Worm (Caenorhabditis elegans) whole organism, L1 larva: Measurements from ENCODE around the gene T13B5.9.
"Not testable (repeated sequence)": the region's sequence is repeated elsewhere in the genome, so short reads cannot be mapped to it uniquely, and the experiment has no call there.

Source experiments
- F16B12.6 ChIP-seq: fragments of 150-350 bp; optimal IDR thresholded peaks from 2 replicates; lab custom pipeline; 2014; ENCODE audit warnings: missing biosample characterization, missing genetic modification characterization
- aha-1 ChIP-seq: fragments of 150-350 bp; optimal IDR thresholded peaks from 2 replicates; lab custom pipeline; 2014; ENCODE audit warnings: missing biosample characterization, missing genetic modification characterization
- aly-2 ChIP-seq: fragments of 150-350 bp; optimal IDR thresholded peaks from 2 replicates; lab custom pipeline; 2014; ENCODE audit warnings: missing biosample characterization, missing genetic modification characterization
- ceh-63 ChIP-seq: fragments of 200-800 bp; sonication (Bioruptor generic); optimal IDR thresholded peaks from 2 replicates; lab custom pipeline; 2018; ENCODE audit warnings: mild to moderate bottlenecking, missing genetic modification characterization, missing compliant biosample characterization
- ceh-8 ChIP-seq: fragments of 200-800 bp; sonication (Bioruptor generic); optimal IDR thresholded peaks from 2 replicates; lab custom pipeline; 2018; ENCODE audit warnings: mild to moderate bottlenecking, missing genetic modification characterization, moderate library complexity, missing compliant biosample characterization
- dpl-1 ChIP-seq, 3 experiments: fragments of 150-350 bp in 2 of 3; sonication (generic microtip) in 1 of 3; optimal IDR thresholded peaks; 2 replicates each; lab custom pipeline; 2014 to 2017; ENCODE audit warnings: missing biosample characterization in 3 of 3, missing genetic modification characterization in 3 of 3, missing genetic modification reagents in 3 of 3
- dsc-1 ChIP-seq: sonication (generic microtip); optimal IDR thresholded peaks from 2 replicates; lab custom pipeline; 2016; ENCODE audit warnings: mild to moderate bottlenecking, missing genetic modification characterization, missing compliant biosample characterization
- efl-1 ChIP-seq, 4 experiments: fragments of 150-350 bp; optimal IDR thresholded peaks in 3 of 4; peaks in 1 of 4; 1 replicate in 1 of 4; 2 replicates in 3 of 4; lab custom pipeline; 2014; ENCODE audit warnings: missing biosample characterization in 2 of 4, missing genetic modification characterization in 2 of 4, missing genetic modification reagents in 2 of 4
- egl-13 ChIP-seq: sonication (generic microtip); optimal IDR thresholded peaks from 2 replicates; lab custom pipeline; 2016; ENCODE audit warnings: missing genotype, missing genetic modification reagents, missing genetic modification characterization, missing compliant biosample characterization
- egl-27 ChIP-seq, 2 experiments: fragments of 150-350 bp in 1 of 2; sonication (generic microtip); optimal IDR thresholded peaks; 3 replicates each; lab custom pipeline; 2017 to 2018; ENCODE audit warnings: missing biosample characterization in 2 of 2, missing genetic modification characterization in 2 of 2, missing genetic modification reagents in 2 of 2
- elt-2 ChIP-seq: sonication (generic microtip); optimal IDR thresholded peaks from 2 replicates; lab custom pipeline; 2016; ENCODE audit warnings: missing genetic modification characterization, mild to moderate bottlenecking, inconsistent platforms, missing compliant biosample characterization, missing genetic modification reagents
- elt-3 ChIP-seq, 6 experiments: fragments of 150-350 bp in 1 of 6; sonication (generic microtip); optimal IDR thresholded peaks; 2 replicates each; lab custom pipeline; 2017 to 2018; ENCODE audit warnings: missing biosample characterization in 6 of 6, missing genetic modification characterization in 6 of 6, inconsistent platforms in 1 of 6
- ets-5 ChIP-seq: fragments of 200-800 bp; sonication (Bioruptor generic); IDR thresholded peaks from 2 replicates; pipeline ENCODE4 v1.3.6; 2022; ENCODE audit warnings: missing genetic modification characterization, missing compliant biosample characterization
- fkh-10 ChIP-seq: sonication (generic microtip); optimal IDR thresholded peaks from 2 replicates; lab custom pipeline; 2017; ENCODE audit warnings: missing biosample characterization, missing genetic modification reagents, missing genetic modification characterization
- fkh-4 ChIP-seq: sonication (generic microtip); optimal IDR thresholded peaks from 2 replicates; lab custom pipeline; 2016; ENCODE audit warnings: missing compliant biosample characterization, missing genetic modification characterization, borderline replicate concordance
- fkh-8 ChIP-seq: sonication (generic microtip); optimal IDR thresholded peaks from 2 replicates; lab custom pipeline; 2016; ENCODE audit warnings: mild to moderate bottlenecking, missing genetic modification characterization, missing compliant biosample characterization
- hlh-17 ChIP-seq: fragments of 200-800 bp; sonication (Bioruptor generic); optimal IDR thresholded peaks from 2 replicates; lab custom pipeline; 2018; ENCODE audit warnings: missing genetic modification characterization, mild to moderate bottlenecking, missing compliant biosample characterization, moderate library complexity, borderline replicate concordance
- hpl-2 ChIP-seq: fragments of 150-350 bp; optimal IDR thresholded peaks from 2 replicates; lab custom pipeline; 2014; ENCODE audit warnings: missing biosample characterization, missing genetic modification reagents, missing genetic modification characterization
- irx-1 ChIP-seq: sonication (generic microtip); optimal IDR thresholded peaks from 2 replicates; lab custom pipeline; 2016; ENCODE audit warnings: missing genetic modification characterization, missing compliant biosample characterization
- jun-1 ChIP-seq: fragments of 150-350 bp; optimal IDR thresholded peaks from 2 replicates; lab custom pipeline; 2014; ENCODE audit warnings: missing biosample characterization, missing genetic modification reagents, missing genetic modification characterization
- lin-14 ChIP-seq: fragments of 200-800 bp; sonication (Bioruptor generic); optimal IDR thresholded peaks from 2 replicates; lab custom pipeline; 2018; ENCODE audit warnings: mild to moderate bottlenecking, missing genetic modification characterization, moderate library complexity, missing compliant biosample characterization
- lir-3 ChIP-seq: sonication (generic microtip); optimal IDR thresholded peaks from 2 replicates; lab custom pipeline; 2016; ENCODE audit warnings: mild to moderate bottlenecking, missing genetic modification characterization, moderate library complexity, missing compliant biosample characterization; ENCODE audit not compliant: poor library complexity
- lsy-2 ChIP-seq, 2 experiments: fragments of 150-350 bp; optimal IDR thresholded peaks; 2 replicates each; lab custom pipeline; 2014; ENCODE audit warnings: missing biosample characterization in 2 of 2, missing genetic modification characterization in 2 of 2
- mep-1 ChIP-seq: fragments of 150-350 bp; optimal IDR thresholded peaks from 2 replicates; lab custom pipeline; 2014; ENCODE audit warnings: missing biosample characterization, missing genetic modification characterization
- nhr-11 ChIP-seq: fragments of 150-350 bp; optimal IDR thresholded peaks from 2 replicates; lab custom pipeline; 2014; ENCODE audit warnings: missing biosample characterization, missing genetic modification characterization
- nhr-237 ChIP-seq: fragments of 150-350 bp; optimal IDR thresholded peaks from 2 replicates; lab custom pipeline; 2014; ENCODE audit warnings: missing biosample characterization, missing genetic modification characterization
- nhr-76 ChIP-seq: sonication (generic microtip); optimal IDR thresholded peaks from 2 replicates; lab custom pipeline; 2017; ENCODE audit warnings: missing biosample characterization, missing genetic modification characterization
- nhr-77 ChIP-seq: fragments of 150-350 bp; optimal IDR thresholded peaks from 2 replicates; lab custom pipeline; 2014; ENCODE audit warnings: missing biosample characterization, missing genetic modification characterization
- nhr-90 ChIP-seq: sonication (generic microtip); optimal IDR thresholded peaks from 2 replicates; lab custom pipeline; 2016; ENCODE audit warnings: mild to moderate bottlenecking, missing genetic modification characterization, missing compliant biosample characterization; ENCODE audit not compliant: poor library complexity
- pax-3 ChIP-seq: fragments of 200-800 bp; sonication (Bioruptor generic); optimal IDR thresholded peaks from 2 replicates; lab custom pipeline; 2018; ENCODE audit warnings: mild to moderate bottlenecking, missing genetic modification characterization, moderate library complexity, missing compliant biosample characterization
- pqm-1 ChIP-seq: sonication (generic microtip); optimal IDR thresholded peaks from 3 replicates; lab custom pipeline; 2017; ENCODE audit warnings: missing biosample characterization, missing genetic modification characterization
- rnt-1 ChIP-seq: sonication (generic microtip); optimal IDR thresholded peaks from 2 replicates; lab custom pipeline; 2016; ENCODE audit warnings: mild to moderate bottlenecking, missing genetic modification characterization, moderate library complexity, missing compliant biosample characterization
- snu-23 ChIP-seq: sonication (generic microtip); optimal IDR thresholded peaks from 2 replicates; lab custom pipeline; 2016; ENCODE audit warnings: missing genetic modification characterization, missing compliant biosample characterization
- sptf-1 ChIP-seq: fragments of 150-350 bp; optimal IDR thresholded peaks from 2 replicates; lab custom pipeline; 2014; ENCODE audit warnings: missing biosample characterization, missing genetic modification characterization
- sup-37 ChIP-seq: fragments of 200-800 bp; sonication (Bioruptor generic); optimal IDR thresholded peaks from 2 replicates; lab custom pipeline; 2018; ENCODE audit warnings: mild to moderate bottlenecking, missing genetic modification characterization, missing compliant biosample characterization
- tlp-1 ChIP-seq: fragments of 150-350 bp; optimal IDR thresholded peaks from 2 replicates; lab custom pipeline; 2014; ENCODE audit warnings: missing biosample characterization, missing genetic modification characterization
- unc-130 ChIP-seq: fragments of 150-350 bp; optimal IDR thresholded peaks from 2 replicates; lab custom pipeline; 2017; ENCODE audit warnings: missing biosample characterization, missing genetic modification characterization, inconsistent platforms
- unc-30 ChIP-seq: sonication (generic microtip); optimal IDR thresholded peaks from 2 replicates; lab custom pipeline; 2017; ENCODE audit warnings: missing biosample characterization, missing genetic modification characterization
- unc-62 ChIP-seq: fragments of 150-350 bp; optimal IDR thresholded peaks from 2 replicates; lab custom pipeline; 2014; ENCODE audit warnings: missing biosample characterization, missing genetic modification reagents, missing genetic modification characterization
- zip-4 ChIP-seq: fragments of 200-800 bp; sonication (Bioruptor generic); optimal IDR thresholded peaks from 2 replicates; lab custom pipeline; 2018; ENCODE audit warnings: mild to moderate bottlenecking, missing genetic modification characterization, moderate library complexity, missing compliant biosample characterization

T13B5.9 gene

DNA sequence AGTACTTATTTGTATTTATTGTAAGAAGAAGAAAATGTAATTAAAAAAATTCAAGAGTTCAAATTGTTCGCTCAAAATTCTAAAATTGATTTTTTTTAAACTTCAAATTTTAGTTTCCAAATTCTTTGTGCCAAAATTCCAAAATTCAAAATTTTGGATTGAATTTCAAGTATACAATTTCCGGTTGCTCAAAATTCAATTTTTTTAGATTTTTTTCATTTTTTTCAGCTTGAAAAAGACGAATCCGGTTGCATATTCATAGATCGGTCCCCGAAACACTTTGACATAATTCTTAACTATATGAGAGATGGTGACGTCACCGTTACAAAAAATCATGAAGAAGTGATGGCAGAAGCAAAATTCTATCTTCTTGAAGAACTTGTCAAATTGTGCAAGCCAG, 32.2 kb downstream of the T13B5.9 start, which contains the start of gene K02E7.4:
K02E7.4 (plus strand) TSS at position 301 of the 400 bp plus-strand sequence.
- TF ChIP-seq fkh-4 (tag; lab: Kevin White, UChicago): no peak
- TF ChIP-seq snu-23: no peak
- TF ChIP-seq aly-2: no peak
- TF ChIP-seq pax-3 (tag; lab: Kevin White, UChicago): no peak
- TF ChIP-seq fkh-8 (tag; lab: Kevin White, UChicago): no peak
- no peak for TF ChIP-seq sup-37 (GFP tag; lab: Kevin White, UChicago)
- no peak for TF ChIP-seq ceh-63
- TF ChIP-seq unc-62 (GFP tag; lab: Kevin White, UChicago): no peak
- TF ChIP-seq hpl-2: no peak
- TF ChIP-seq ceh-8 (GFP tag; lab: Kevin White, UChicago): no peak
- TF ChIP-seq unc-130 (tag; lab: Kevin White, UChicago): no peak
- no peak for TF ChIP-seq egl-27 (tag; optimal IDR thresholded peaks at IDR 0.05; lab: Kevin White, UChicago)
- no peak for TF ChIP-seq lin-14 (GFP tag; lab: Kevin White, UChicago)
- no peak for TF ChIP-seq egl-13 (tag; lab: Kevin White, UChicago)
- no peak for TF ChIP-seq nhr-11

- TF ChIP-seq mep-1 (tag; lab: Kevin White, UChicago) (no peak), efl-1 (optimal IDR thresholded peaks at IDR 0.05; lab: Kevin White, UChicago) (peak in 1 of 2 experiments; percentile 6), efl-1 (GFP tag; optimal IDR thresholded peaks at IDR 0.05 in 1 of 2; lab: Kevin White, UChicago) (no peak), lsy-2 (tag; optimal IDR thresholded peaks at IDR 0.05; lab: Kevin White, UChicago) (peak in 1 of 2 experiments; percentile 63)
These were observed 32.9 kb downstream of the T13B5.9 start for ce11 chrII:1071432-1071831.

DNA sequence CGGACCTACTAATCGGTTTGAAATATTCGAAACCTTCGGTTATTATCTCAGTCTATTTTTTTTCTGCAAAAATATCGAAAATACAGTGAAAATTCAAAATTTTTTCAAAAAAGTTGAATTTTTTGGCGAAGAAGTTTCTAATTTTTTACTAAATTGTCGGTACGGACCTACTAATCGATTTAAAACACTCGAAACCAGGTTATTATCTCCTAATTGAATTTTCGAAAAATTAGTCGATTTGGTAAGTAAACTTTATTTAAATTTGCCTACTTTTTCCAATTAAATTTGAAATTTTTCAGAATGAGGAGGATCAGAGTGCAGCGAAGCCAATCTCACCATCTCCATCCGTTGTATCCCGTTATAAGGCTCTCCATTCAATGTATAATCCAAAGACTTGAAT, 33.4 kb downstream of the T13B5.9 start, which contains the start of gene K02E7.12:
K02E7.12 (plus strand) TSS at position 301 of the 400 bp plus-strand sequence.
- TF ChIP-seq nhr-77 (no peak), F16B12.6 (tag; lab: Kevin White, UChicago) (no peak), unc-30 (no peak), pqm-1 (tag; lab: Kevin White, UChicago) (no peak), nhr-11 (no peak), tlp-1 (tag; lab: Kevin White, UChicago) (no peak), lin-14 (GFP tag; lab: Kevin White, UChicago) (no peak), nhr-237 (tag; lab: Kevin White, UChicago) (no peak), fkh-10 (GFP tag; lab: Kevin White, UChicago) (no peak), rnt-1 (no peak), dsc-1 (tag; lab: Kevin White, UChicago) (no peak), irx-1 (tag; lab: Kevin White, UChicago) (no peak)

- no peak for TF ChIP-seq mep-1 (tag; lab: Kevin White, UChicago)
- TF ChIP-seq unc-130 (tag; lab: Kevin White, UChicago): no peak
- TF ChIP-seq, all 84 proteins: peak for 0
These were observed 37.4 kb downstream of the T13B5.9 start, which contains the start of gene K02E7.10 for ce11 chrII:1066907-1067306. TSS of gene K02E7.10 (minus strand) at chrII:1067007.

DNA sequence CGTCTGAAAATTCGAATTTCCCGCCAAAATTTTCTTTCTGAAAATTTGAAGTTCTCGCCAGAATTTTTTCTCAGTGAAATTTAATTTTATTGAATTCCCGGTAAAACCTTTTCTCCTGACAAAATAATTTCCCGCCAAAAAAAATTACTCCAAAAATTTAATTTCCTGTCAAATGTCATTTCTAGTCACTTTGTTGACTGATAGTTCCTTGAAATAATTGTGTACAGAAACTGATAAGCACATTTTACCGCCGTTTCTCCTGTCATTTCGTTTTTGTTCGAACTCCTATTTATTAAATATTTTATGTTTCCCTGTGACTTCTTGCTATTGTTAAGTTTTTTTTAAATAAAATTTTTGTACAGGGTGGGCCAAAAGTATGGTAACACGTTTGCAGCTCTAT, 40.4 kb downstream of the T13B5.9 start:
- no peak for TF ChIP-seq lin-14 (GFP tag; lab: Kevin White, UChicago)
- TF ChIP-seq, all 84 proteins: peak for 0

ce11 chrII:1060702-1061101, 43.6 kb downstream of the T13B5.9 start, which contains the start of gene btb-10:
TSS of gene btb-10 (minus strand) at chrII:1060802.
- not testable (repeated sequence) for TF ChIP-seq hpl-2, aly-2, nhr-76

ce11 chrII:1056844-1057243, 47.5 kb downstream of the T13B5.9 start:
- TF ChIP-seq aha-1 (tag; lab: Kevin White, UChicago) (no peak), zip-4 (no peak), sptf-1 (tag; lab: Kevin White, UChicago) (no peak), elt-2 (peak; percentile 99), jun-1 (no peak), unc-30 (no peak), nhr-90 (tag; lab: Kevin White, UChicago) (peak; percentile 3), elt-3 (tag; optimal IDR thresholded peaks at IDR 0.05; lab: Kevin White, UChicago) (peak in 5 of 6 experiments; percentile 9 to 71 (median 41)), lin-14 (GFP tag; lab: Kevin White, UChicago) (peak; percentile 46), dpl-1 (GFP tag; optimal IDR thresholded peaks at IDR 0.05; lab: Kevin White, UChicago) (no peak), ets-5 (GFP tag; lab: Robert Waterston, UW) (no peak), rnt-1 (no peak), lir-3 (tag; lab: Kevin White, UChicago) (no peak), hlh-17 (GFP tag; lab: Kevin White, UChicago) (no peak)
